Fruit fly (Drosophila melanogaster): ENCODE data around the gene Usp12-46.

The Usp12-46 gene

DNA sequence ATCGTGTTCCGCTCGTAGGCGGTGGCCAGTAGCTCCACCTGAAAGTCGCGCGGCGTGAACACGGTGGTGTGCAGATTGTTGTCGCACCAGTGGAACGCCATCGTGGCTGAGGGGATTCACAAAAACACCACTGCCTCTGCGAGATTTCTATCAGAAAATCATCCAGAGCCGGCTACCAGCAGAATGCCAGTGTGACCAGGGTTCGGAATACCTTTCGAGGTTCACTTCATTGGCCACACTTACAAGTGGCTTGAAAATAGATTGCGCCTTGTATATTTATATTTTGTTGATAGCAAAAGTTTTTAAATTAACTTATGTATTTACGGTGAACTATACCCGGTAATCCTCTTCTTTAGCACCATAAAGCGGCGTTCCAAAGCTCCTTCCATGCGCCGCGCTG is 9.8 kb upstream of the Usp12-46 start, which contains the start of the genes Dcr-1 and CG6985:
TSS of gene Dcr-1 (minus strand) at position 162 of the 400 bp plus-strand sequence.
TSS of gene CG6985 (plus strand) at position 221 of the 400 bp plus-strand sequence.
- TF ChIP-seq gl (tag; optimal IDR thresholded peaks at IDR 0.05) (no peak), CG32121 (GFP tag; IDR thresholded peaks at IDR 0.05) (no peak), Ets98B (GFP tag; IDR thresholded peaks at IDR 0.05) (no peak), D1 (tag; optimal IDR thresholded peaks at IDR 0.05) (no peak), CG8159 (tag; optimal IDR thresholded peaks at IDR 0.05) (no peak), fd96Ca (GFP tag; IDR thresholded peaks at IDR 0.05) (no peak), Pif1A (GFP tag; optimal IDR thresholded peaks at IDR 0.05) (no peak), CG4496 (GFP tag; IDR thresholded peaks at IDR 0.05) (no peak), Pif1B (GFP tag; optimal IDR thresholded peaks at IDR 0.05) (no peak), rn (GFP tag; IDR thresholded peaks at IDR 0.05) (no peak), CG8301 (tag; optimal IDR thresholded peaks at IDR 0.05) (no peak)

DNA sequence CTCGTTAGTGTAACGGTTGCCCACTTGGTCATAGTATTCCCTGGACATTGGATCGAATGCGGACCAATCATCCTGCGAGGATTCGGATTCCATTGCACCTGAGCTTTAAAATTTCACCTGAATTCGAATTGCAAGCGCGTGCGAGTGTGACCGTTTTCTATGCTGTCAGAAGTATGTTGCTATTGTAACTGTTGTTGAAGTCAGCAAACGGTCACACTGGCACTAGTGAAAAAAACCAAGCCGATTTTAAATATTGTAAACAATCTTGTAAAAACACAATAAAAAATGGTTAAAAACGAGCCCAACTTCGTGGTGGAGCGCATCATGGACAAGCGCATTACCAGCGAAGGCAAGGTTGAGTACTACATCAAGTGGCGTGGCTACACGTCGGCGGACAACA is 5.3 kb upstream of the Usp12-46 start, which contains the start of the genes vret and HP1c:
TSS of gene vret (minus strand) at position 150 of the 400 bp plus-strand sequence.
TSS of gene HP1c (plus strand) at position 189 of the 400 bp plus-strand sequence.
- TF ChIP-seq Ets98B (GFP tag; IDR thresholded peaks at IDR 0.05) (no peak), gl (tag; optimal IDR thresholded peaks at IDR 0.05) (no peak), CG17806 (tag; optimal IDR thresholded peaks at IDR 0.05) (no peak), Pif1A (GFP tag; optimal IDR thresholded peaks at IDR 0.05) (no peak), CG12605 (GFP tag; IDR thresholded peaks at IDR 0.05) (no peak), CG32121 (GFP tag; IDR thresholded peaks at IDR 0.05) (no peak), CG8301 (tag; optimal IDR thresholded peaks at IDR 0.05) (no peak), CG4496 (GFP tag; IDR thresholded peaks at IDR 0.05) (no peak), CG34367 (tag; optimal IDR thresholded peaks at IDR 0.05) (no peak), rn (GFP tag; IDR thresholded peaks at IDR 0.05) (no peak), CG15710 (tag; optimal IDR thresholded peaks at IDR 0.05) (no peak), CG13204 (GFP tag; optimal IDR thresholded peaks at IDR 0.05) (no peak), CG10348 (GFP tag; IDR thresholded peaks at IDR 0.05) (no peak), EcR (GFP tag; optimal IDR thresholded peaks at IDR 0.05) (no peak), CG8159 (tag; optimal IDR thresholded peaks at IDR 0.05) (no peak), Pif1B (GFP tag; optimal IDR thresholded peaks at IDR 0.05) (no peak), D1 (tag; optimal IDR thresholded peaks at IDR 0.05) (no peak), Snoo (tag; optimal IDR thresholded peaks at IDR 0.05) (no peak), CG9948 (tag; optimal IDR thresholded peaks at IDR 0.05) (no peak), CG14655 (GFP tag; optimal IDR thresholded peaks at IDR 0.05) (no peak)

DNA sequence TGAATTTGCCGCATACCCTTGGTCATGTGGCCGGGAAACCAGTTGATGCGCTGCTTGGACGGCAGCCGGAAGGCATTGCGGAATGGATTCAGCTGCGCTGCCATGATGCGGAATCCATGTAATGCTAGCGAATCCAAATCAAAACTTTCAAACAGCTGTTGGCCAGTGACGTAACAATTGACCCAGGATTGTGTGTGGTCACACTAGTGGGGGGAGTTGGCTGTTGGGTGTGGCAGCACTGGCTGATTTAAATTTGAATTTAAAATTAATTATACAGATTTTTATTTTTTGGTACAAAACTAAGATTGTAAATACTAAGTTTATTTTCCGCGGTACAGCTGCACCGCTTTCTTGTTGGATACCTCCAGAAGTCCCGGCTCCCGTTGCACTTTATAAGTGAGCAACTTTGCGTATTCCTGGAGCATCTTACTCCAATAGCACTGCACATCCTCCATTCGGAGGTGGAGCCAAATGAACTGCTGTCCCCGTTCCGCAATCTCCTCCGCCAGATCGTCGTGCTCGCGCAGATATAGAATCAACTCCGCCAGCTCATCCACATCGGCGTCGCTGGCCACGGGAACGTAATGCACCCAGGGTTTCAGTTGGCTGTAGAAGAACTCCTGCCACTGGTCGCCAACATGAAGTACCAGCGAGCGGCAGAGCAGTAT is 3.1 kb upstream of the Usp12-46 start, which contains the start of gene CG17141:
TSS of gene CG17141 (minus strand) at position 177 of the 668 bp plus-strand sequence.
- TF ChIP-seq CG17806 (tag; optimal IDR thresholded peaks at IDR 0.05) (no peak), Snoo (tag; optimal IDR thresholded peaks at IDR 0.05) (no peak), CG4496 (GFP tag; IDR thresholded peaks at IDR 0.05) (no peak), CG14655 (GFP tag; optimal IDR thresholded peaks at IDR 0.05) (no peak), Ets98B (GFP tag; IDR thresholded peaks at IDR 0.05) (no peak), Pif1B (GFP tag; optimal IDR thresholded peaks at IDR 0.05) (no peak), CG12605 (GFP tag; IDR thresholded peaks at IDR 0.05) (no peak), gl (tag; optimal IDR thresholded peaks at IDR 0.05) (no peak), CG15710 (tag; optimal IDR thresholded peaks at IDR 0.05) (no peak), CG9948 (tag; optimal IDR thresholded peaks at IDR 0.05) (no peak), fd96Ca (GFP tag; IDR thresholded peaks at IDR 0.05) (no peak), rn (GFP tag; IDR thresholded peaks at IDR 0.05) (no peak), CG34367 (tag; optimal IDR thresholded peaks at IDR 0.05) (no peak), CG13204 (GFP tag; optimal IDR thresholded peaks at IDR 0.05) (no peak), CG10348 (GFP tag; IDR thresholded peaks at IDR 0.05) (no peak), CG8301 (tag; optimal IDR thresholded peaks at IDR 0.05) (no peak), Pif1A (GFP tag; optimal IDR thresholded peaks at IDR 0.05) (no peak)

DNA sequence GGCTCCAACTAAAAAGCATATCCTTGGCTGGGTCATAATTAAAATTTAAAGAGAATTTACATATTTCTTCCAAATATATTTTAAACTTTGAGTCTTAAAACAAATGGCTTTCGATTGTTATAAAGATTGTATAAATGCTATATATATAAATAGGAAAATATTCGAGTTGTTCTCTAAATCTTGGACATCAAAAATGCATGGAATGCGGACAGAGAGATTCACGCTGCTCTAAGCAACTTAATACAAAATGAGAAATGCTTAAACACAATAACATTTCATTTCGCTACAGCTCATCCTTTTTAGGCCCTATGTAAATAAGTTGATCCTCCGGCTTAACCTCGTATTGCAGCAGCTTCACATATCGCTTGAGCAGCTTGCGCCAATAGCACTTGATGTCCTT is 1.7 kb upstream of the Usp12-46 start, which contains the start of gene CG31139:
TSS of gene CG31139 (minus strand) at position 101 of the 400 bp plus-strand sequence.
- no peak for TF ChIP-seq Pif1A (GFP tag; optimal IDR thresholded peaks at IDR 0.05)
- TF ChIP-seq CG15710 (tag; optimal IDR thresholded peaks at IDR 0.05): no peak
- TF ChIP-seq CG10348 (GFP tag; IDR thresholded peaks at IDR 0.05): no peak
- no peak for TF ChIP-seq CG32121 (GFP tag; IDR thresholded peaks at IDR 0.05)
- TF ChIP-seq EcR (GFP tag; optimal IDR thresholded peaks at IDR 0.05): no peak
- no peak for TF ChIP-seq CG9948 (tag; optimal IDR thresholded peaks at IDR 0.05)
- TF ChIP-seq CG4496 (GFP tag; IDR thresholded peaks at IDR 0.05): no peak
- no peak for TF ChIP-seq Snoo (tag; optimal IDR thresholded peaks at IDR 0.05)
- TF ChIP-seq Ets98B (GFP tag; IDR thresholded peaks at IDR 0.05): no peak
- TF ChIP-seq D1 (tag; optimal IDR thresholded peaks at IDR 0.05): no peak
- TF ChIP-seq CG8301 (tag; optimal IDR thresholded peaks at IDR 0.05): no peak
- no peak for TF ChIP-seq CG14655 (GFP tag; optimal IDR thresholded peaks at IDR 0.05)
- TF ChIP-seq fd96Ca (GFP tag; IDR thresholded peaks at IDR 0.05): no peak
- no peak for TF ChIP-seq CG12605 (GFP tag; IDR thresholded peaks at IDR 0.05)
- no peak for TF ChIP-seq CG34367 (tag; optimal IDR thresholded peaks at IDR 0.05)

DNA sequence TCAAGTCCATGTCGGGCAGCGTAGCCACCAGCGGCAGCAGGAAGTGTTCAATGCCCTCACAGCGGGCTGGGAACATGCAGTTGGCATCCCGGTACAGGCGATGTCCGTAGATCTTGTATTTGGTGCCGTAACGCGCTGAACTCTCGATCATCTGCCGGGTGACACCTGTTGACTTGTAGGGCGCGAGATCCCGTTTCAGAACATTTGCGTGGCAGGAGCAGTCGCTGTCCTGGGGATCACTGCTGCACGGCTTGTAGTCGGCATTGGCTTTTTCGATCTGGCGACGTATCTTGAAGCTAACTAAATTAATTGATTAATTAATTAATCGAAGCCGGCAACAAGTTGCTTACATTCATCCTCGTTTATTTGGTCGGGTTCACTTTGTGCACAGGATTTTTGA is 662 bp upstream of the Usp12-46 start:
- no peak for TF ChIP-seq Pif1A (GFP tag; optimal IDR thresholded peaks at IDR 0.05)
- TF ChIP-seq CG12605 (GFP tag; IDR thresholded peaks at IDR 0.05): no peak
- TF ChIP-seq CG32121 (GFP tag; IDR thresholded peaks at IDR 0.05): no peak
- TF ChIP-seq CG4496 (GFP tag; IDR thresholded peaks at IDR 0.05): no peak
- TF ChIP-seq EcR (GFP tag; optimal IDR thresholded peaks at IDR 0.05): no peak
- TF ChIP-seq CG14655 (GFP tag; optimal IDR thresholded peaks at IDR 0.05): no peak
- no peak for TF ChIP-seq CG13204 (GFP tag; optimal IDR thresholded peaks at IDR 0.05)
- TF ChIP-seq Pif1B (GFP tag; optimal IDR thresholded peaks at IDR 0.05): no peak
- TF ChIP-seq D1 (tag; optimal IDR thresholded peaks at IDR 0.05): no peak
- TF ChIP-seq fd96Ca (GFP tag; IDR thresholded peaks at IDR 0.05): no peak
- no peak for TF ChIP-seq gl (tag; optimal IDR thresholded peaks at IDR 0.05)
- no peak for TF ChIP-seq Snoo (tag; optimal IDR thresholded peaks at IDR 0.05)
- TF ChIP-seq CG8159 (tag; optimal IDR thresholded peaks at IDR 0.05): no peak
- TF ChIP-seq CG17806 (tag; optimal IDR thresholded peaks at IDR 0.05): no peak
- TF ChIP-seq CG34367 (tag; optimal IDR thresholded peaks at IDR 0.05): no peak
- no peak for TF ChIP-seq CG9948 (tag; optimal IDR thresholded peaks at IDR 0.05)

All from whole organism, pupa.